Worm (Caenorhabditis elegans) whole organism, L1 larva: ENCODE measurements around the gene F58B4.2.

Experiments
- C04F5.9 ChIP-seq: sonication (generic microtip); optimal IDR thresholded peaks from 2 replicates; lab custom pipeline; 2016; ENCODE audit warnings: missing genetic modification characterization, missing compliant biosample characterization
- C16A3.4 ChIP-seq: fragments of 150-350 bp; optimal IDR thresholded peaks from 2 replicates; lab custom pipeline; 2014; ENCODE audit warnings: missing biosample characterization, missing genetic modification characterization
- C34B4.2 ChIP-seq: sonication (generic microtip); optimal IDR thresholded peaks from 2 replicates; lab custom pipeline; 2017; ENCODE audit warnings: mild to moderate bottlenecking, missing genetic modification characterization, missing compliant biosample characterization
- F16B12.6 ChIP-seq: fragments of 150-350 bp; optimal IDR thresholded peaks from 2 replicates; lab custom pipeline; 2014; ENCODE audit warnings: missing biosample characterization, missing genetic modification characterization
- alr-1 ChIP-seq: fragments of 200-800 bp; sonication (Bioruptor generic); optimal IDR thresholded peaks from 2 replicates; lab custom pipeline; 2018; ENCODE audit warnings: borderline replicate concordance, mild to moderate bottlenecking, missing genetic modification characterization, missing compliant biosample characterization
- ama-1 ChIP-seq: fragments of 150-350 bp; optimal IDR thresholded peaks from 2 replicates; lab custom pipeline; 2014
- blmp-1 ChIP-seq: fragments of 150-350 bp; optimal IDR thresholded peaks from 2 replicates; lab custom pipeline; 2014; ENCODE audit warnings: missing biosample characterization, missing genetic modification characterization
- ceh-82 ChIP-seq, 3 experiments: fragments of 150-350 bp in 1 of 3; sonication (generic microtip) in 2 of 3; optimal IDR thresholded peaks; 2 replicates each; lab custom pipeline; 2014 to 2017; ENCODE audit warnings: missing biosample characterization in 3 of 3, missing genetic modification characterization in 3 of 3
- ceh-90 ChIP-seq: sonication (generic microtip); optimal IDR thresholded peaks from 2 replicates; lab custom pipeline; 2016; ENCODE audit warnings: missing genetic modification characterization, missing compliant biosample characterization
- dsc-1 ChIP-seq: sonication (generic microtip); optimal IDR thresholded peaks from 2 replicates; lab custom pipeline; 2016; ENCODE audit warnings: mild to moderate bottlenecking, missing genetic modification characterization, missing compliant biosample characterization
- efl-1 ChIP-seq, 4 experiments: fragments of 150-350 bp; optimal IDR thresholded peaks in 3 of 4; peaks in 1 of 4; 1 replicate in 1 of 4; 2 replicates in 3 of 4; lab custom pipeline; 2014; ENCODE audit warnings: missing biosample characterization in 2 of 4, missing genetic modification characterization in 2 of 4, missing genetic modification reagents in 2 of 4
- egl-13 ChIP-seq: sonication (generic microtip); optimal IDR thresholded peaks from 2 replicates; lab custom pipeline; 2016; ENCODE audit warnings: missing genotype, missing genetic modification reagents, missing genetic modification characterization, missing compliant biosample characterization
- elt-2 ChIP-seq: sonication (generic microtip); optimal IDR thresholded peaks from 2 replicates; lab custom pipeline; 2016; ENCODE audit warnings: missing genetic modification characterization, mild to moderate bottlenecking, inconsistent platforms, missing compliant biosample characterization, missing genetic modification reagents
- fkh-10 ChIP-seq: sonication (generic microtip); optimal IDR thresholded peaks from 2 replicates; lab custom pipeline; 2017; ENCODE audit warnings: missing biosample characterization, missing genetic modification reagents, missing genetic modification characterization
- fkh-8 ChIP-seq: sonication (generic microtip); optimal IDR thresholded peaks from 2 replicates; lab custom pipeline; 2016; ENCODE audit warnings: mild to moderate bottlenecking, missing genetic modification characterization, missing compliant biosample characterization
- fos-1 ChIP-seq: fragments of 150-350 bp; optimal IDR thresholded peaks from 2 replicates; lab custom pipeline; 2014; ENCODE audit warnings: missing biosample characterization, missing genetic modification characterization
- hlh-17 ChIP-seq: fragments of 200-800 bp; sonication (Bioruptor generic); optimal IDR thresholded peaks from 2 replicates; lab custom pipeline; 2018; ENCODE audit warnings: missing genetic modification characterization, mild to moderate bottlenecking, missing compliant biosample characterization, moderate library complexity, borderline replicate concordance
- hlh-4 ChIP-seq: sonication (generic microtip); optimal IDR thresholded peaks from 2 replicates; lab custom pipeline; 2016; ENCODE audit warnings: mild to moderate bottlenecking, missing genetic modification characterization, missing compliant biosample characterization
- hpl-2 ChIP-seq: fragments of 150-350 bp; optimal IDR thresholded peaks from 2 replicates; lab custom pipeline; 2014; ENCODE audit warnings: missing biosample characterization, missing genetic modification reagents, missing genetic modification characterization
- isw-1 ChIP-seq: fragments of 200-800 bp; sonication (Bioruptor generic); IDR thresholded peaks from 2 replicates; pipeline ENCODE4 v1.3.6; 2022; ENCODE audit warnings: missing genetic modification characterization, missing compliant biosample characterization
- jun-1 ChIP-seq: fragments of 150-350 bp; optimal IDR thresholded peaks from 2 replicates; lab custom pipeline; 2014; ENCODE audit warnings: missing biosample characterization, missing genetic modification reagents, missing genetic modification characterization
- lin-13 ChIP-seq: fragments of 150-350 bp; optimal IDR thresholded peaks from 2 replicates; lab custom pipeline; 2014; ENCODE audit warnings: missing biosample characterization, missing genetic modification reagents, missing genetic modification characterization
- lin-14 ChIP-seq: fragments of 200-800 bp; sonication (Bioruptor generic); optimal IDR thresholded peaks from 2 replicates; lab custom pipeline; 2018; ENCODE audit warnings: mild to moderate bottlenecking, missing genetic modification characterization, moderate library complexity, missing compliant biosample characterization
- lin-15B ChIP-seq: fragments of 150-350 bp; sonication (generic microtip); optimal IDR thresholded peaks from 3 replicates; lab custom pipeline; 2014; ENCODE audit warnings: missing biosample characterization, missing genetic modification characterization
- lin-39 ChIP-seq: fragments of 150-350 bp; optimal IDR thresholded peaks from 2 replicates; lab custom pipeline; 2014; ENCODE audit warnings: missing biosample characterization, missing genetic modification reagents, missing genetic modification characterization
- lsy-2 ChIP-seq, 2 experiments: fragments of 150-350 bp; optimal IDR thresholded peaks; 2 replicates each; lab custom pipeline; 2014; ENCODE audit warnings: missing biosample characterization in 2 of 2, missing genetic modification characterization in 2 of 2
- mdl-1 ChIP-seq, 2 experiments: fragments of 150-350 bp; optimal IDR thresholded peaks; 2 replicates each; lab custom pipeline; 2014 to 2017; ENCODE audit warnings: missing biosample characterization in 2 of 2, missing genetic modification characterization in 2 of 2, inconsistent platforms in 1 of 2
- mef-2 ChIP-seq: fragments of 150-350 bp; optimal IDR thresholded peaks from 2 replicates; lab custom pipeline; 2014; ENCODE audit warnings: missing biosample characterization, missing genetic modification characterization
- nhr-11 ChIP-seq: fragments of 150-350 bp; optimal IDR thresholded peaks from 2 replicates; lab custom pipeline; 2014; ENCODE audit warnings: missing biosample characterization, missing genetic modification characterization
- nhr-20 ChIP-seq: sonication (generic microtip); optimal IDR thresholded peaks from 2 replicates; lab custom pipeline; 2016; ENCODE audit warnings: mild to moderate bottlenecking, missing genetic modification characterization, missing compliant biosample characterization
- nhr-237 ChIP-seq: fragments of 150-350 bp; optimal IDR thresholded peaks from 2 replicates; lab custom pipeline; 2014; ENCODE audit warnings: missing biosample characterization, missing genetic modification characterization
- nhr-28 ChIP-seq: fragments of 150-350 bp; optimal IDR thresholded peaks from 2 replicates; lab custom pipeline; 2014; ENCODE audit warnings: missing biosample characterization, missing genetic modification characterization
- nhr-71 ChIP-seq: sonication (generic microtip); optimal IDR thresholded peaks from 2 replicates; lab custom pipeline; 2016; ENCODE audit warnings: mild to moderate bottlenecking, missing genetic modification characterization, moderate library complexity, missing compliant biosample characterization
- nhr-77 ChIP-seq: fragments of 150-350 bp; optimal IDR thresholded peaks from 2 replicates; lab custom pipeline; 2014; ENCODE audit warnings: missing biosample characterization, missing genetic modification characterization
- nhr-84 ChIP-seq: sonication (generic microtip); optimal IDR thresholded peaks from 2 replicates; lab custom pipeline; 2017; ENCODE audit warnings: missing biosample characterization, missing genetic modification characterization
- pag-3 ChIP-seq: sonication (generic microtip); optimal IDR thresholded peaks from 2 replicates; lab custom pipeline; 2017; ENCODE audit warnings: missing genetic modification characterization, mild to moderate bottlenecking, missing compliant biosample characterization, antibody characterized with exemption, borderline replicate concordance; ENCODE audit not compliant: insufficient read depth
- rnt-1 ChIP-seq: sonication (generic microtip); optimal IDR thresholded peaks from 2 replicates; lab custom pipeline; 2016; ENCODE audit warnings: mild to moderate bottlenecking, missing genetic modification characterization, moderate library complexity, missing compliant biosample characterization
- skn-1 ChIP-seq: fragments of 150-350 bp; optimal IDR thresholded peaks from 2 replicates; lab custom pipeline; 2014; ENCODE audit warnings: missing biosample characterization, missing genetic modification characterization
- snpc-4 ChIP-seq: fragments of 150-350 bp; optimal IDR thresholded peaks from 2 replicates; lab custom pipeline; 2014; ENCODE audit warnings: missing biosample characterization, missing genetic modification characterization
- sptf-1 ChIP-seq: fragments of 150-350 bp; optimal IDR thresholded peaks from 2 replicates; lab custom pipeline; 2014; ENCODE audit warnings: missing biosample characterization, missing genetic modification characterization
- unc-130 ChIP-seq: fragments of 150-350 bp; optimal IDR thresholded peaks from 2 replicates; lab custom pipeline; 2017; ENCODE audit warnings: missing biosample characterization, missing genetic modification characterization, inconsistent platforms
- unc-30 ChIP-seq: sonication (generic microtip); optimal IDR thresholded peaks from 2 replicates; lab custom pipeline; 2017; ENCODE audit warnings: missing biosample characterization, missing genetic modification characterization
- xbp-1 ChIP-seq: sonication (generic microtip); optimal IDR thresholded peaks from 2 replicates; lab custom pipeline; 2016; ENCODE audit warnings: missing genetic modification characterization, missing compliant biosample characterization
- zag-1 ChIP-seq: fragments of 150-350 bp; optimal IDR thresholded peaks from 2 replicates; lab custom pipeline; 2014; ENCODE audit warnings: missing biosample characterization, missing genetic modification characterization

The F58B4.2 gene

ce11 chrV:10915922-10916321, 2.4 kb downstream of the F58B4.2 start:
- peak in 1 of 2 experiments; percentile 36 for TF ChIP-seq lsy-2 (tag; optimal IDR thresholded peaks at IDR 0.05; lab: Kevin White, UChicago)
- TF ChIP-seq dsc-1 = no peak
- no peak for TF ChIP-seq nhr-84 (tag; lab: Kevin White, UChicago)
- TF ChIP-seq nhr-71 = peak; percentile 53
- TF ChIP-seq F16B12.6 (tag; lab: Kevin White, UChicago) = no peak
- no peak for TF ChIP-seq lin-15B
- no peak for TF ChIP-seq fos-1 (tag; lab: Kevin White, UChicago)
- TF ChIP-seq hlh-17 (GFP tag; lab: Kevin White, UChicago) = no peak
- no peak for TF ChIP-seq elt-2 (tag; lab: Kevin White, UChicago)
- TF ChIP-seq ama-1 = no peak
- TF ChIP-seq rnt-1 = peak; percentile 44
- TF ChIP-seq nhr-28 (tag; lab: Kevin White, UChicago) = no peak
- TF ChIP-seq efl-1 (optimal IDR thresholded peaks at IDR 0.05; lab: Kevin White, UChicago) = no peak
- TF ChIP-seq efl-1 (GFP tag; optimal IDR thresholded peaks at IDR 0.05 in 1 of 2; lab: Kevin White, UChicago) = no peak
- TF ChIP-seq skn-1 = no peak
- peak; percentile 19 for TF ChIP-seq nhr-20 (tag; lab: Kevin White, UChicago)
- no peak for TF ChIP-seq hpl-2
- no peak for TF ChIP-seq nhr-237 (tag; lab: Kevin White, UChicago)
- TF ChIP-seq lin-14 (GFP tag; lab: Kevin White, UChicago) = peak; percentile 54
- no peak for TF ChIP-seq fkh-10
- TF ChIP-seq isw-1 = no peak
- TF ChIP-seq, all 84 proteins: peak for 5

DNA sequence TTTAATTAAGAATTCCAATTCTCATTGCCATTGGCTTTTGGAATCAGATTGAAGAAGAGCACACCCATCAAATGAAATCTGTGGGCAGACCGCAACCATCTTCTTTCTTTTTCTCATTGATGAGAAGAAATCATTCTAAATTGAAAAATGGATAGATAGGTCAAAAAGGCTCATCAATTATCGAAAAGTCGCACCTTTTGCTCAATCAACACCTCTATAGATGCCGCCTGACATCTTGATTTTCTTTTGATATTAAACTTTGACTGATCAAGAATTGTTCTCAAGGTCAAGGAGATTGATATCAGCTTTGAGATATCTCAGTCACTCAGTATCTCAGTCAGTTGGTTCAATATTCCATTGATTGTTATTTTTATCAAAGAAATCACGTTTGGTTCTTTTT, 8.3 kb downstream of the F58B4.2 start:
- peak; percentile 51 for TF ChIP-seq nhr-71
- no peak for TF ChIP-seq zag-1 (tag; lab: Kevin White, UChicago)
- peak; percentile 49 for TF ChIP-seq rnt-1
- TF ChIP-seq lin-39 (tag; lab: Kevin White, UChicago) = peak; percentile 65
- TF ChIP-seq ceh-82 (tag; optimal IDR thresholded peaks at IDR 0.05; lab: Kevin White, UChicago) = no peak
- TF ChIP-seq lsy-2 (tag; optimal IDR thresholded peaks at IDR 0.05; lab: Kevin White, UChicago) = peak in 1 of 2 experiments; percentile 26
- no peak for TF ChIP-seq nhr-84 (tag; lab: Kevin White, UChicago)
- TF ChIP-seq hpl-2 = no peak
- TF ChIP-seq snpc-4 (tag; lab: Kevin White, UChicago) = no peak
- peak; percentile 44 for TF ChIP-seq lin-14 (GFP tag; lab: Kevin White, UChicago)
- no peak for TF ChIP-seq fkh-8 (tag; lab: Kevin White, UChicago)
- no peak for TF ChIP-seq lin-13 (GFP tag; lab: Kevin White, UChicago)
- peak; percentile 5 for TF ChIP-seq pag-3 (tag; lab: Kevin White, UChicago)

DNA sequence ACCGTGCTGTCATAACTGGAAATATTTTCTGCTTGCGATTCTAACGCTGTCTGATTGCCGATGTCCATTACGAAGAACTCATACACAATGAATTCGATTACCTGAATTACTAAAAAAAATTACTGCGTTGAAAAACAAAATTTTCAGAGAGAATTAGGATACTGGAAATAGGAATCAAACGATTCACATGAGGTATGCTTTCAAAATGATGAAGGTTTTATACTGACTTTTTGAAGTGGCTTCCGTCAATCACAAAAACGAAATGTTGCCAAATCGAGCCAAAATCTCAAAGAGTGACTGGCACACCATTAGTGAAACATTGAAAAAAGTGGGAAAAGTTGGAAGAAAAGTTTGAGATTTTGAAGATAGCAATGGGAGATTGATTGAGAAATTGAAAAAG, 9.2 kb downstream of the F58B4.2 start, which contains the start of gene zzz-1:
zzz-1 (minus strand) TSS at position 101 of the 400 bp plus-strand sequence.
- TF ChIP-seq nhr-84 (tag; lab: Kevin White, UChicago) = no peak
- TF ChIP-seq nhr-11 (tag; lab: Kevin White, UChicago) = no peak

DNA sequence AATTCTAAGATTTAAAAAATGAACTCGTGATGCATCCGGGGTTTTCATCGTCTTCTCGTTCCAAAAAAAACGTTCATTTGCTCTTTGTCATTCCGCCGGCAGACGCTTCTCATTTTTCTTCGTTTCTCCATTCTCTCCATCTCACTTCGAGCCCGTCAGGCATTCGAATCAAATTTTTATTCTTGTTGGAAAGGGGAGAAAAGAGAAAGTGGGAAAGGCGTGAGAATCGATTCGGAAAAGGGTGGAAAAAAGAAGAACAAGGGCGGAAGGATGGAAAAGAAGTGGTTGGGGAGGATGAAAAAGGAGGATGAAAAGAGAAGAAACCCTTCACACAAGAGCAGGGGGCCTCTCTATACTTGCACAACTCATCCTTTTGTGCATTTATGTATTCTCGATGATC, 13.5 kb downstream of the F58B4.2 start:
- TF ChIP-seq mdl-1 (tag; optimal IDR thresholded peaks at IDR 0.05; lab: Kevin White, UChicago) = no peak
- no peak for TF ChIP-seq hlh-17 (GFP tag; lab: Kevin White, UChicago)
- TF ChIP-seq blmp-1 (tag; lab: Kevin White, UChicago) = peak; percentile 61
- no peak for TF ChIP-seq skn-1
- peak; percentile 82 for TF ChIP-seq lin-14 (GFP tag; lab: Kevin White, UChicago)
- no peak for TF ChIP-seq rnt-1
- TF ChIP-seq nhr-20 (tag; lab: Kevin White, UChicago) = no peak
- TF ChIP-seq nhr-11 (tag; lab: Kevin White, UChicago) = no peak
- no peak for TF ChIP-seq alr-1 (tag; lab: Kevin White, UChicago)
- TF ChIP-seq egl-13 (tag; lab: Kevin White, UChicago) = no peak
- no peak for TF ChIP-seq lin-13 (GFP tag; lab: Kevin White, UChicago)
- no peak for TF ChIP-seq isw-1
- no peak for TF ChIP-seq nhr-84 (tag; lab: Kevin White, UChicago)
- peak; percentile 69 for TF ChIP-seq fkh-10
- TF ChIP-seq xbp-1 (tag; lab: Kevin White, UChicago) = no peak
- TF ChIP-seq sptf-1 (tag; lab: Kevin White, UChicago) = no peak
- TF ChIP-seq lsy-2 (tag; optimal IDR thresholded peaks at IDR 0.05; lab: Kevin White, UChicago) = peak in 1 of 2 experiments; percentile 7
- no peak for TF ChIP-seq nhr-77 (tag; lab: Kevin White, UChicago)
- TF ChIP-seq lin-15B = no peak
- no peak for TF ChIP-seq jun-1 (tag; lab: Kevin White, UChicago)
- TF ChIP-seq fkh-8 (tag; lab: Kevin White, UChicago) = no peak
- no peak for TF ChIP-seq mef-2
- TF ChIP-seq C16A3.4 (tag; lab: Kevin White, UChicago) = no peak
- TF ChIP-seq C04F5.9 = no peak
- no peak for TF ChIP-seq unc-130 (tag; lab: Kevin White, UChicago)
- no peak for TF ChIP-seq C34B4.2 (tag; lab: Kevin White, UChicago)
- TF ChIP-seq unc-30 (tag; lab: Kevin White, UChicago) = no peak
- TF ChIP-seq hlh-4 (tag; lab: Kevin White, UChicago) = no peak
- TF ChIP-seq dsc-1 = peak; percentile 23
- no peak for TF ChIP-seq ceh-90 (tag; lab: Kevin White, UChicago)
- peak in 1 of 3 experiments; percentile 32 for TF ChIP-seq ceh-82 (tag; optimal IDR thresholded peaks at IDR 0.05; lab: Kevin White, UChicago)
